Fruit fly (Drosophila melanogaster) whole organism, embryonic: ENCODE measurements around the gene CG6345.

Source experiments
- Adf1 ChIP-seq: fragments of 200-800 bp; sonication (Bioruptor generic); IDR thresholded peaks from 2 replicates; pipeline ENCODE4 v1.3.6; 2022; ENCODE audit warnings: missing biosample characterization, missing genetic modification characterization
- BtbVII ChIP-seq: fragments of 200-800 bp; sonication (Bioruptor generic); optimal IDR thresholded peaks from 3 replicates; lab custom pipeline; 2017; ENCODE audit warnings: missing biosample characterization, mild to moderate bottlenecking, missing genetic modification characterization
- CG10267 ChIP-seq: fragments of 200-800 bp; sonication (Bioruptor generic); optimal IDR thresholded peaks from 2 replicates; lab custom pipeline; 2018; ENCODE audit warnings: missing biosample characterization, mild to moderate bottlenecking, missing genetic modification characterization, moderate library complexity
- CG10431 ChIP-seq: fragments of 200-800 bp; sonication (Bioruptor generic); optimal IDR thresholded peaks from 3 replicates; lab custom pipeline; 2018; ENCODE audit warnings: missing biosample characterization, mild to moderate bottlenecking, missing genetic modification characterization
- CG10543 ChIP-seq: fragments of 200-800 bp; sonication (Bioruptor generic); optimal IDR thresholded peaks from 3 replicates; lab custom pipeline; 2017; ENCODE audit warnings: missing biosample characterization, mild to moderate bottlenecking, missing genetic modification characterization, moderate library complexity
- CG11695 ChIP-seq: fragments of 200-800 bp; sonication (Bioruptor generic); IDR thresholded peaks from 3 replicates; pipeline ENCODE4 v1.3.6; 2022; ENCODE audit warnings: missing biosample characterization, missing genetic modification characterization
- CG11696 ChIP-seq: fragments of 200-800 bp; sonication (Bioruptor generic); IDR thresholded peaks from 2 replicates; pipeline ENCODE4 v1.3.6; 2022; ENCODE audit warnings: missing biosample characterization, missing genetic modification characterization
- CG12155 ChIP-seq: fragments of 200-800 bp; sonication (Bioruptor generic); optimal IDR thresholded peaks from 3 replicates; lab custom pipeline; 2016; ENCODE audit warnings: missing biosample characterization, missing genetic modification characterization
- CG14965 ChIP-seq: fragments of 200-800 bp; sonication (Bioruptor generic); optimal IDR thresholded peaks from 2 replicates; lab custom pipeline; 2016; ENCODE audit warnings: missing biosample characterization, missing genetic modification characterization, borderline replicate concordance
- CG17361 ChIP-seq: fragments of 200-800 bp; sonication (Bioruptor generic); IDR thresholded peaks from 3 replicates; pipeline ENCODE4 v1.3.6; 2022; ENCODE audit warnings: missing biosample characterization, missing genetic modification characterization
- CG17385 ChIP-seq: fragments of 200-800 bp; sonication (Bioruptor generic); optimal IDR thresholded peaks from 3 replicates; lab custom pipeline; 2018; ENCODE audit warnings: missing biosample characterization, mild to moderate bottlenecking, missing genetic modification characterization
- CG2116 ChIP-seq: fragments of 200-800 bp; sonication (Bioruptor generic); optimal IDR thresholded peaks from 3 replicates; lab custom pipeline; 2018; ENCODE audit warnings: missing biosample characterization, mild to moderate bottlenecking, missing genetic modification characterization
- CG30431 ChIP-seq: fragments of 200-800 bp; sonication (Bioruptor generic); optimal IDR thresholded peaks from 2 replicates; lab custom pipeline; 2017; ENCODE audit warnings: missing biosample characterization, missing genetic modification characterization
- CG3407 ChIP-seq: fragments of 200-800 bp; sonication (Bioruptor generic); optimal IDR thresholded peaks from 2 replicates; lab custom pipeline; 2018; ENCODE audit warnings: missing biosample characterization, mild to moderate bottlenecking, missing genetic modification characterization
- CG3847 ChIP-seq: fragments of 200-800 bp; sonication (Bioruptor generic); IDR thresholded peaks from 2 replicates; pipeline ENCODE4 v1.3.6; 2022; ENCODE audit warnings: missing biosample characterization, missing genetic modification characterization
- CG42726 ChIP-seq: fragments of 200-800 bp; sonication (Bioruptor generic); IDR thresholded peaks from 2 replicates; pipeline ENCODE4 v1.3.6; 2022; ENCODE audit warnings: missing biosample characterization, missing genetic modification characterization; ENCODE audit not compliant: partially characterized antibody
- CG4360 ChIP-seq: fragments of 200-800 bp; sonication (Bioruptor generic); IDR thresholded peaks from 2 replicates; pipeline ENCODE4 v1.3.6; 2022; ENCODE audit warnings: missing biosample characterization, missing genetic modification characterization
- CG7928 ChIP-seq: fragments of 200-800 bp; sonication (Bioruptor generic); optimal IDR thresholded peaks from 2 replicates; lab custom pipeline; 2017; ENCODE audit warnings: missing biosample characterization, mild to moderate bottlenecking, missing genetic modification characterization
- CG8765 ChIP-seq: fragments of 200-800 bp; sonication (Bioruptor generic); IDR thresholded peaks from 2 replicates; pipeline ENCODE4 v1.3.6; 2022; ENCODE audit warnings: missing biosample characterization, missing genetic modification characterization
- CkIIα-i1 ChIP-seq: fragments of 200-800 bp; sonication (Bioruptor generic); IDR thresholded peaks from 2 replicates; pipeline ENCODE4 v1.3.6; 2022; ENCODE audit warnings: missing biosample characterization, missing genetic modification characterization
- Dfd ChIP-seq, 2 experiments: fragments of >200 bp; optimal IDR thresholded peaks; 2 replicates each; lab custom pipeline; 2017; ENCODE audit warnings: missing biosample characterization in 2 of 2, missing genetic modification characterization in 2 of 2
- GATAe ChIP-seq: fragments of 200-800 bp; sonication (Bioruptor generic); conservative IDR thresholded peaks from 2 replicates; pipeline ENCODE4 v1.3.6; 2022; ENCODE audit warnings: missing biosample characterization, missing genetic modification characterization
- Hand ChIP-seq: fragments of 200-800 bp; sonication (Bioruptor generic); optimal IDR thresholded peaks from 2 replicates; lab custom pipeline; 2017; ENCODE audit warnings: mild to moderate bottlenecking, missing biosample characterization, missing genetic modification reagents, missing genetic modification characterization
- Hr3 ChIP-seq: fragments of 200-800 bp; sonication (Bioruptor generic); optimal IDR thresholded peaks from 3 replicates; lab custom pipeline; 2016; ENCODE audit warnings: missing biosample characterization, missing genetic modification characterization
- Lhr ChIP-seq: fragments of 200-800 bp; sonication (Bioruptor generic); optimal IDR thresholded peaks from 3 replicates; lab custom pipeline; 2017; ENCODE audit warnings: mild to moderate bottlenecking, missing biosample characterization, missing genetic modification reagents, missing genetic modification characterization
- Lpt ChIP-seq: fragments of >200 bp; optimal IDR thresholded peaks from 2 replicates; lab custom pipeline; 2018; ENCODE audit warnings: missing biosample characterization, missing genetic modification characterization
- MBD-R2 ChIP-seq: fragments of 200-800 bp; sonication (Bioruptor generic); IDR thresholded peaks from 2 replicates; pipeline ENCODE4 v1.3.6; 2022; ENCODE audit warnings: missing biosample characterization, missing genetic modification characterization
- Oli ChIP-seq: fragments of 200-800 bp; sonication (Bioruptor generic); optimal IDR thresholded peaks from 2 replicates; lab custom pipeline; 2018; ENCODE audit warnings: missing biosample characterization, mild to moderate bottlenecking, missing genetic modification characterization, moderate library complexity
- Opbp ChIP-seq: fragments of 200-800 bp; sonication (Bioruptor generic); IDR thresholded peaks from 3 replicates; pipeline ENCODE4 v1.3.6; 2022; ENCODE audit warnings: missing biosample characterization, missing genetic modification characterization; ENCODE audit not compliant: partially characterized antibody
- Rfx ChIP-seq: fragments of 200-800 bp; sonication (Bioruptor generic); IDR thresholded peaks from 2 replicates; pipeline ENCODE4 v1.3.6; 2022; ENCODE audit warnings: missing biosample characterization, missing genetic modification characterization
- TFAM ChIP-seq: fragments of 200-800 bp; sonication (Bioruptor generic); optimal IDR thresholded peaks from 2 replicates; lab custom pipeline; 2017; ENCODE audit warnings: missing biosample characterization, missing genetic modification characterization, inconsistent platforms
- Taf1 ChIP-seq: fragments of 200-800 bp; sonication (Bioruptor generic); IDR thresholded peaks from 2 replicates; pipeline ENCODE4 v1.3.6; 2022; ENCODE audit warnings: missing biosample characterization, missing genetic modification characterization
- Xrp1 ChIP-seq: fragments of 200-800 bp; sonication (Bioruptor generic); IDR thresholded peaks from 2 replicates; pipeline ENCODE4 v1.3.6; 2022; ENCODE audit warnings: missing biosample characterization, missing genetic modification characterization
- az2 ChIP-seq: fragments of 200-800 bp; sonication (Bioruptor generic); optimal IDR thresholded peaks from 3 replicates; lab custom pipeline; 2016; ENCODE audit warnings: missing biosample characterization, missing genetic modification characterization
- cad ChIP-seq: fragments of >200 bp; optimal IDR thresholded peaks from 2 replicates; lab custom pipeline; 2017; ENCODE audit warnings: missing biosample characterization, missing genetic modification characterization
- cwo ChIP-seq: fragments of 200-800 bp; sonication (Bioruptor generic); optimal IDR thresholded peaks from 3 replicates; lab custom pipeline; 2017; ENCODE audit warnings: missing biosample characterization, missing genetic modification characterization, mild to moderate bottlenecking, moderate library complexity, missing genetic modification reagents
- en ChIP-seq: fragments of 200-800 bp; sonication (Bioruptor generic); optimal IDR thresholded peaks from 2 replicates; lab custom pipeline; 2016; ENCODE audit warnings: missing biosample characterization, missing genetic modification characterization
- fu2 ChIP-seq: fragments of 200-800 bp; sonication (Bioruptor generic); optimal IDR thresholded peaks from 2 replicates; lab custom pipeline; 2016; ENCODE audit warnings: missing biosample characterization, missing genetic modification characterization
- grau ChIP-seq: fragments of 200-800 bp; optimal IDR thresholded peaks from 3 replicates; lab custom pipeline; 2019; ENCODE audit warnings: missing biosample characterization, mild to moderate bottlenecking, missing genetic modification characterization, moderate library complexity
- grn ChIP-seq: fragments of 200-800 bp; sonication (Bioruptor generic); optimal IDR thresholded peaks from 3 replicates; lab custom pipeline; 2017; ENCODE audit warnings: missing biosample characterization, missing genetic modification characterization
- klu ChIP-seq: fragments of 200-800 bp; sonication (Bioruptor generic); IDR thresholded peaks from 2 replicates; pipeline ENCODE4 v1.3.6; 2022; ENCODE audit warnings: missing biosample characterization, missing genetic modification characterization
- knrl ChIP-seq: fragments of 200-800 bp; sonication (Bioruptor generic); IDR thresholded peaks from 3 replicates; pipeline ENCODE4 v1.3.6; 2022; ENCODE audit warnings: missing biosample characterization, missing genetic modification characterization; ENCODE audit not compliant: partially characterized antibody
- odd ChIP-seq: fragments of 200-800 bp; sonication (Bioruptor generic); optimal IDR thresholded peaks from 2 replicates; lab custom pipeline; 2017; ENCODE audit warnings: missing biosample characterization, mild to moderate bottlenecking, missing genetic modification characterization
- onecut ChIP-seq: fragments of 200-800 bp; sonication (Bioruptor generic); IDR thresholded peaks from 2 replicates; pipeline ENCODE4 v1.3.6; 2022; ENCODE audit warnings: missing biosample characterization, missing genetic modification characterization
- org-1 ChIP-seq: fragments of 200-800 bp; sonication (Bioruptor generic); optimal IDR thresholded peaks from 2 replicates; lab custom pipeline; 2017; ENCODE audit warnings: missing biosample characterization, missing genetic modification characterization
- p53 ChIP-seq: fragments of 200-800 bp; sonication (Bioruptor generic); optimal IDR thresholded peaks from 2 replicates; lab custom pipeline; 2016; ENCODE audit warnings: missing biosample characterization, missing genetic modification characterization
- shn ChIP-seq: fragments of 200-800 bp; sonication (Bioruptor generic); optimal IDR thresholded peaks from 3 replicates; lab custom pipeline; 2016; ENCODE audit warnings: missing biosample characterization, missing genetic modification characterization
- sr ChIP-seq: fragments of 200-800 bp; sonication (Bioruptor generic); IDR thresholded peaks from 3 replicates; pipeline ENCODE4 v1.3.6; 2022; ENCODE audit warnings: missing biosample characterization, missing genetic modification characterization
- stc ChIP-seq: fragments of 200-800 bp; sonication (Bioruptor generic); IDR thresholded peaks from 2 replicates; pipeline ENCODE4 v1.3.6; 2022; ENCODE audit warnings: missing biosample characterization, missing genetic modification characterization
- tll ChIP-seq, 2 experiments: fragments of 200-800 bp in 1 of 2; fragments of >200 bp in 1 of 2; sonication (Bioruptor generic) in 1 of 2; optimal IDR thresholded peaks; 2 replicates each; lab custom pipeline; 2017 to 2019; ENCODE audit warnings: missing biosample characterization in 2 of 2, missing genetic modification characterization in 2 of 2, mild to moderate bottlenecking in 1 of 2, moderate library complexity in 1 of 2
- vfl ChIP-seq: fragments of 200-800 bp; sonication (Bioruptor generic); optimal IDR thresholded peaks from 2 replicates; lab custom pipeline; 2016; ENCODE audit warnings: missing biosample characterization, missing genetic modification characterization
- zen ChIP-seq: fragments of 200-800 bp; sonication (Bioruptor generic); optimal IDR thresholded peaks from 3 replicates; lab custom pipeline; 2018; ENCODE audit warnings: missing biosample characterization, mild to moderate bottlenecking, missing genetic modification characterization, moderate library complexity

CG6345 gene

dm6 chr3R:10377849-10378248 lies 38.0 kb downstream of the CG6345 start, which contains the start of gene Rfx (continued):
- no peak for TF ChIP-seq zen (tag; lab: Kevin White, UChicago)
- no peak for TF ChIP-seq CG12155
- TF ChIP-seq tll (GFP tag; optimal IDR thresholded peaks at IDR 0.05; lab: Kevin White, UChicago): no peak
- TF ChIP-seq CkIIα-i1 (GFP tag; lab: Robert Waterston, UW): no peak
- no peak for TF ChIP-seq GATAe (GFP tag; lab: Robert Waterston, UW)
- TF ChIP-seq Taf1 (GFP tag; lab: Robert Waterston, UW): no peak
- TF ChIP-seq org-1 (GFP tag; lab: Kevin White, UChicago): no peak
- peak; percentile 0 for TF ChIP-seq Hr3 (GFP tag; lab: Kevin White, UChicago)
- no peak for TF ChIP-seq CG10431 (GFP tag; lab: Kevin White, UChicago)
- TF ChIP-seq CG10267 (tag; lab: Kevin White, UChicago): peak; percentile 98
- TF ChIP-seq grn (GFP tag; lab: Kevin White, UChicago): no peak
- TF ChIP-seq CG30431 (GFP tag; lab: Kevin White, UChicago): no peak
- TF ChIP-seq odd (GFP tag; lab: Kevin White, UChicago): no peak
- no peak for TF ChIP-seq p53
- TF ChIP-seq vfl (GFP tag; lab: Kevin White, UChicago): peak; percentile 1
- no peak for TF ChIP-seq Adf1 (GFP tag; lab: Robert Waterston, UW)
- no peak for TF ChIP-seq Opbp (GFP tag; lab: Robert Waterston, UW)
- TF ChIP-seq Rfx (GFP tag; lab: Robert Waterston, UW): no peak
- no peak for TF ChIP-seq MBD-R2
- TF ChIP-seq en (GFP tag; lab: Kevin White, UChicago): no peak
- no peak for TF ChIP-seq knrl
- TF ChIP-seq CG2116 (GFP tag; lab: Kevin White, UChicago): peak; percentile 63
- TF ChIP-seq CG17361 (GFP tag; lab: Robert Waterston, UW): no peak
- no peak for TF ChIP-seq Dfd (GFP tag; optimal IDR thresholded peaks at IDR 0.05; lab: Kevin White, UChicago)
- TF ChIP-seq CG4360 (GFP tag; lab: Robert Waterston, UW): no peak
- TF ChIP-seq klu (GFP tag; lab: Robert Waterston, UW): no peak
- no peak for TF ChIP-seq cad (GFP tag; lab: Kevin White, UChicago)
- TF ChIP-seq CG14965 (GFP tag; lab: Kevin White, UChicago): no peak
- TF ChIP-seq fu2 (GFP tag; lab: Kevin White, UChicago): no peak
- no peak for TF ChIP-seq CG3407
- no peak for TF ChIP-seq az2 (GFP tag; lab: Kevin White, UChicago)
- no peak for TF ChIP-seq sr (GFP tag; lab: Robert Waterston, UW)
- TF ChIP-seq Lpt (GFP tag; lab: Kevin White, UChicago): no peak
- TF ChIP-seq onecut (GFP tag; lab: Robert Waterston, UW): 0 out of 2 replicates have a peak, but pooled peaks have one; percentile 10
- no peak for TF ChIP-seq shn (GFP tag; lab: Kevin White, UChicago)
- no peak for TF ChIP-seq TFAM (GFP tag; lab: Kevin White, UChicago)
- TF ChIP-seq stc: no peak
- no peak for TF ChIP-seq CG42726 (GFP tag; lab: Robert Waterston, UW)
- peak; percentile 58 for TF ChIP-seq BtbVII (GFP tag; lab: Kevin White, UChicago)
- TF ChIP-seq CG11695: no peak
- TF ChIP-seq Hand (GFP tag; lab: Kevin White, UChicago): no peak
- TF ChIP-seq Xrp1 (GFP tag; lab: Robert Waterston, UW): no peak
- TF ChIP-seq grau: peak; percentile 37
- TF ChIP-seq CG10543 (GFP tag; lab: Kevin White, UChicago): peak; percentile 53
- TF ChIP-seq CG3847 (GFP tag; lab: Robert Waterston, UW): no peak
- no peak for TF ChIP-seq cwo (GFP tag; lab: Kevin White, UChicago)
- TF ChIP-seq CG7928 (GFP tag; lab: Kevin White, UChicago): no peak
- TF ChIP-seq CG8765 (GFP tag; lab: Robert Waterston, UW): no peak
- TF ChIP-seq Oli (tag; lab: Kevin White, UChicago): no peak
- TF ChIP-seq CG17385 (GFP tag; lab: Kevin White, UChicago): peak; percentile 25
- peak; percentile 50 for TF ChIP-seq Lhr (GFP tag; lab: Kevin White, UChicago)
- no peak for TF ChIP-seq CG11696 (GFP tag; lab: Robert Waterston, UW)
